Worm (Caenorhabditis elegans) whole organism, L4 larva: ENCODE measurements around the gene nhx-4.

Source experiments
- lin-15B ChIP-seq: fragments of 150-350 bp; sonication (generic microtip); optimal IDR thresholded peaks from 3 replicates; lab custom pipeline; 2014; ENCODE audit warnings: missing biosample characterization, missing genetic modification characterization
- nhr-25 ChIP-seq: sonication (generic microtip); optimal IDR thresholded peaks from 2 replicates; lab custom pipeline; 2017; ENCODE audit warnings: missing genetic modification characterization, mild to moderate bottlenecking, missing compliant biosample characterization, antibody characterized with exemption, moderate library complexity, borderline replicate concordance; ENCODE audit not compliant: insufficient read depth
- pha-4 ChIP-seq, 2 experiments: fragments of 150-350 bp in 1 of 2; fragments of 200-800 bp in 1 of 2; sonication (Bioruptor generic) in 1 of 2; IDR thresholded peaks in 1 of 2; optimal IDR thresholded peaks in 1 of 2; 2 replicates each; pipeline versions ENCODE4 v1.3.6 to Lab custom; 2014 to 2022; ENCODE audit warnings: missing genetic modification characterization in 2 of 2, missing genetic modification reagents in 2 of 2, missing biosample characterization in 1 of 2, missing compliant biosample characterization in 1 of 2
- skn-1 ChIP-seq: fragments of 150-350 bp; optimal IDR thresholded peaks from 2 replicates; lab custom pipeline; 2014; ENCODE audit warnings: missing biosample characterization, missing genetic modification characterization

- TF ChIP-seq nhr-25 (tag; lab: Kevin White, UChicago), result no peak
- no peak for TF ChIP-seq pha-4 (GFP tag; IDR thresholded peaks at IDR 0.05; lab: Robert Waterston, UW)
- no peak for TF ChIP-seq pha-4 (tag; optimal IDR thresholded peaks at IDR 0.05; lab: Kevin White, UChicago)
- no peak for TF ChIP-seq skn-1
- TF ChIP-seq lin-15B, result no peak
Measured at ce11 chrX:6904064-6904771, 9.9 kb upstream of the nhx-4 start, which contains the start of gene sid-5.
